Worm (Caenorhabditis elegans): ENCODE results near the gene otpl-3.

DNA sequence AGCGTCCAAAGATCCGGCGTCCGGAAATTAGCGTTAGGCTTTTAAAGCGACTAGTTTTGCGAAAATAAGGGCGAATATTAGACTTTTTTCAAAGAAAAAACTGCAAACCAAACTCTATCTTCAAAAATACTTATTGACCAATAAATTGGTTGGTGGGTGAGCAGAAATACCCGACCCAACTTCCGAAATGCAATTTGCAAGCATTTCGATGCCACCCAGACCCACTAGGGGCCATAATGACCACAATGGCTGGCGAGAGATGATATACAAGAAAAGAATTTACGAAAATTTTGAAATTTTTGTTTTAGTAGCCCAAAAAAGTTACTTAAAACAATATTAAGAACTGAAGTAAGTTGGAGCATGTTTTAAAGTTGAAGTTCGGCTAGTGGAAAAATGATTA, 45.6 kb upstream of the otpl-3 start:
- TF ChIP-seq him-1 (tag; optimal IDR thresholded peaks at IDR 0.05), result no peak
- no peak for TF ChIP-seq dao-5 (tag; optimal IDR thresholded peaks at IDR 0.05)
- no peak for TF ChIP-seq W03F9.2 (tag; optimal IDR thresholded peaks at IDR 0.05)

All from whole organism, L4/young adult.